Worm (Caenorhabditis elegans) whole organism, mixed stage, embryonic: ENCODE data around the gene rop-1.

ENCODE experiments used
- M03D4.4 ChIP-seq: sonication (generic microtip); optimal IDR thresholded peaks from 2 replicates; lab custom pipeline; 2017; ENCODE audit warnings: mild to moderate bottlenecking, missing genetic modification characterization, missing compliant biosample characterization
- blmp-1 ChIP-seq: fragments of 150-350 bp; optimal IDR thresholded peaks from 2 replicates; lab custom pipeline; 2014; ENCODE audit warnings: missing biosample characterization, missing genetic modification characterization
- ceh-39 ChIP-seq: fragments of 150-350 bp; optimal IDR thresholded peaks from 2 replicates; lab custom pipeline; 2014; ENCODE audit warnings: missing biosample characterization, missing genetic modification characterization
- ceh-43 ChIP-seq: fragments of 200-800 bp; sonication (Bioruptor generic); optimal IDR thresholded peaks from 2 replicates; lab custom pipeline; 2018; ENCODE audit warnings: mild to moderate bottlenecking, missing genetic modification characterization, moderate library complexity, missing compliant biosample characterization
- ceh-83 ChIP-seq: fragments of 200-800 bp; sonication (Bioruptor generic); optimal IDR thresholded peaks from 2 replicates; lab custom pipeline; 2018; ENCODE audit warnings: mild to moderate bottlenecking, missing genetic modification characterization, missing compliant biosample characterization
- ces-1 ChIP-seq: fragments of 150-350 bp; optimal IDR thresholded peaks from 2 replicates; lab custom pipeline; 2014; ENCODE audit warnings: missing biosample characterization, missing genetic modification reagents, missing genetic modification characterization
- cnd-1 ChIP-seq: fragments of 200-800 bp; sonication (Bioruptor generic); optimal IDR thresholded peaks from 2 replicates; lab custom pipeline; 2018; ENCODE audit warnings: mild to moderate bottlenecking, missing genetic modification characterization, missing compliant biosample characterization
- drap-1 ChIP-seq: fragments of 200-800 bp; sonication (Bioruptor generic); optimal IDR thresholded peaks from 3 replicates; lab custom pipeline; 2018; ENCODE audit warnings: mild to moderate bottlenecking, missing genetic modification characterization, missing compliant biosample characterization
- elt-1 ChIP-seq: sonication (generic microtip); optimal IDR thresholded peaks from 2 replicates; lab custom pipeline; 2017; ENCODE audit warnings: missing genetic modification characterization, mild to moderate bottlenecking, missing compliant biosample characterization, antibody characterized with exemption, moderate library complexity, borderline replicate concordance; ENCODE audit not compliant: insufficient read depth
- elt-3 ChIP-seq: fragments of 150-350 bp; optimal IDR thresholded peaks from 2 replicates; lab custom pipeline; 2014; ENCODE audit warnings: missing biosample characterization, missing genetic modification characterization
- flh-1 ChIP-seq: fragments of 200-800 bp; sonication (Bioruptor generic); optimal IDR thresholded peaks from 2 replicates; lab custom pipeline; 2018; ENCODE audit warnings: mild to moderate bottlenecking, missing genetic modification characterization, moderate library complexity, missing compliant biosample characterization
- hlh-1 ChIP-seq: fragments of 150-350 bp; optimal IDR thresholded peaks from 2 replicates; lab custom pipeline; 2014; ENCODE audit warnings: missing biosample characterization, missing genetic modification reagents, missing genetic modification characterization
- lin-13 ChIP-seq: fragments of 150-350 bp; optimal IDR thresholded peaks from 2 replicates; lab custom pipeline; 2014; ENCODE audit warnings: missing biosample characterization, missing genetic modification characterization
- lin-32 ChIP-seq: fragments of 200-800 bp; sonication (Bioruptor generic); optimal IDR thresholded peaks from 2 replicates; lab custom pipeline; 2018; ENCODE audit warnings: mild to moderate bottlenecking, missing genetic modification characterization, missing compliant biosample characterization
- lsy-2 ChIP-seq: fragments of 150-350 bp; optimal IDR thresholded peaks from 2 replicates; lab custom pipeline; 2014; ENCODE audit warnings: missing biosample characterization, missing genetic modification characterization
- mab-5 ChIP-seq: fragments of 150-350 bp; optimal IDR thresholded peaks from 2 replicates; lab custom pipeline; 2014; ENCODE audit warnings: missing biosample characterization, missing genetic modification characterization
- mep-1 ChIP-seq: fragments of 150-350 bp; optimal IDR thresholded peaks from 2 replicates; lab custom pipeline; 2017; ENCODE audit warnings: missing biosample characterization, missing genetic modification reagents, missing genetic modification characterization, inconsistent platforms
- mls-2 ChIP-seq: sonication (generic microtip); optimal IDR thresholded peaks from 2 replicates; lab custom pipeline; 2016; ENCODE audit warnings: mild to moderate bottlenecking, missing genetic modification characterization, moderate library complexity, missing compliant biosample characterization
- nhr-12 ChIP-seq: fragments of 150-350 bp; optimal IDR thresholded peaks from 2 replicates; lab custom pipeline; 2014; ENCODE audit warnings: missing biosample characterization, missing genetic modification characterization
- nhr-2 ChIP-seq: fragments of 150-350 bp; optimal IDR thresholded peaks from 2 replicates; lab custom pipeline; 2014; ENCODE audit warnings: missing biosample characterization, missing genetic modification characterization
- nhr-28 ChIP-seq: fragments of 150-350 bp; optimal IDR thresholded peaks from 2 replicates; lab custom pipeline; 2014; ENCODE audit warnings: missing biosample characterization, missing genetic modification characterization
- nhr-76 ChIP-seq: sonication (generic microtip); optimal IDR thresholded peaks from 2 replicates; lab custom pipeline; 2017; ENCODE audit warnings: missing biosample characterization, missing genetic modification characterization
- pha-4 ChIP-seq: fragments of 150-350 bp; optimal IDR thresholded peaks from 2 replicates; lab custom pipeline; 2018; ENCODE audit warnings: missing biosample characterization, missing genetic modification reagents, missing genetic modification characterization
- sem-2 ChIP-seq: fragments of 200-800 bp; sonication (Bioruptor generic); optimal IDR thresholded peaks from 2 replicates; lab custom pipeline; 2018; ENCODE audit warnings: mild to moderate bottlenecking, missing genetic modification characterization, missing compliant biosample characterization
- snpc-4 ChIP-seq: fragments of 150-350 bp; optimal IDR thresholded peaks from 2 replicates; lab custom pipeline; 2014; ENCODE audit warnings: missing biosample characterization, missing genetic modification characterization
- tbx-8 ChIP-seq: fragments of 200-800 bp; sonication (Bioruptor generic); optimal IDR thresholded peaks from 2 replicates; lab custom pipeline; 2018; ENCODE audit warnings: mild to moderate bottlenecking, missing genetic modification characterization, moderate library complexity, missing compliant biosample characterization
- unc-120 ChIP-seq: sonication (generic microtip); optimal IDR thresholded peaks from 2 replicates; lab custom pipeline; 2017; ENCODE audit warnings: missing genetic modification characterization, missing compliant biosample characterization; ENCODE audit not compliant: poor library complexity, severe bottlenecking
- unc-39 ChIP-seq: fragments of 150-350 bp; optimal IDR thresholded peaks from 2 replicates; lab custom pipeline; 2014; ENCODE audit warnings: missing biosample characterization, missing genetic modification characterization
- unc-62 ChIP-seq: fragments of 150-350 bp; optimal IDR thresholded peaks from 2 replicates; lab custom pipeline; 2014; ENCODE audit warnings: missing biosample characterization, missing genetic modification reagents, missing genetic modification characterization
- zip-8 ChIP-seq: fragments of 150-350 bp; optimal IDR thresholded peaks from 2 replicates; lab custom pipeline; 2014; ENCODE audit warnings: missing biosample characterization, missing genetic modification characterization
- ztf-11 ChIP-seq: fragments of 150-350 bp; optimal IDR thresholded peaks from 2 replicates; lab custom pipeline; 2014; ENCODE audit warnings: missing biosample characterization, missing genetic modification characterization

rop-1 gene

DNA sequence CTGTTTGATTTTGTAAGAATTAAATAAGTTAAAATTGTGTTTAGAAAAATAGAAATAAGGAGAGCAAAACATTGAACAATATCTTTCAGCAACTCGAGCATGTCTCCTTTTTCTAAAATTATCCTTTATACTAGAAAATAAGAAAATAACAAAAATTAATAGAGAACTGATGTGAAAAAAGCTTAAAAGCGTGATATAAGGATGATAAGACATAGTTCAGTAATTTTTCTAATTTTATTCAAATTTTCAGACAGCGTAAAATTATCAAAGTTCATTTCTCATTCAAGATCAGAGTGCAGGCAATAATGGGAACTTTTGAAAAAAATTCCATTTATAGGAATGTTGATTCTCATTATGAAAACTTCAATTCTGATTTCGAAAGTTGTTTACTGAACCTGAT is 21.5 kb downstream of the rop-1 start, which contains the start of gene str-182:
Gene str-182 (minus strand): TSS at position 101 of the 400 bp plus-strand sequence.
- TF ChIP-seq lin-32 (GFP tag; lab: Kevin White, UChicago) (no peak), ces-1 (GFP tag; lab: Kevin White, UChicago) (no peak), elt-3 (tag; lab: Kevin White, UChicago) (no peak), nhr-12 (no peak), M03D4.4 (no peak), snpc-4 (tag; lab: Kevin White, UChicago) (no peak), ceh-83 (GFP tag; lab: Kevin White, UChicago) (no peak), nhr-28 (tag; lab: Kevin White, UChicago) (no peak), ceh-43 (GFP tag; lab: Kevin White, UChicago) (no peak), nhr-76 (tag; lab: Kevin White, UChicago) (no peak), blmp-1 (no peak)

ce11 chrV:10230932-10231331 is 23.9 kb downstream of the rop-1 start, which contains the start of gene fipr-6:
Gene fipr-6, plus strand, starts transcription at chrV:10231232.
- no peak for TF ChIP-seq tbx-8 (GFP tag; lab: Kevin White, UChicago)
- no peak for TF ChIP-seq mls-2 (tag; lab: Kevin White, UChicago)
- no peak for TF ChIP-seq ceh-83 (GFP tag; lab: Kevin White, UChicago)
- TF ChIP-seq sem-2 = no peak
- no peak for TF ChIP-seq ceh-39 (tag; lab: Kevin White, UChicago)
- TF ChIP-seq lin-32 (GFP tag; lab: Kevin White, UChicago) = no peak

DNA sequence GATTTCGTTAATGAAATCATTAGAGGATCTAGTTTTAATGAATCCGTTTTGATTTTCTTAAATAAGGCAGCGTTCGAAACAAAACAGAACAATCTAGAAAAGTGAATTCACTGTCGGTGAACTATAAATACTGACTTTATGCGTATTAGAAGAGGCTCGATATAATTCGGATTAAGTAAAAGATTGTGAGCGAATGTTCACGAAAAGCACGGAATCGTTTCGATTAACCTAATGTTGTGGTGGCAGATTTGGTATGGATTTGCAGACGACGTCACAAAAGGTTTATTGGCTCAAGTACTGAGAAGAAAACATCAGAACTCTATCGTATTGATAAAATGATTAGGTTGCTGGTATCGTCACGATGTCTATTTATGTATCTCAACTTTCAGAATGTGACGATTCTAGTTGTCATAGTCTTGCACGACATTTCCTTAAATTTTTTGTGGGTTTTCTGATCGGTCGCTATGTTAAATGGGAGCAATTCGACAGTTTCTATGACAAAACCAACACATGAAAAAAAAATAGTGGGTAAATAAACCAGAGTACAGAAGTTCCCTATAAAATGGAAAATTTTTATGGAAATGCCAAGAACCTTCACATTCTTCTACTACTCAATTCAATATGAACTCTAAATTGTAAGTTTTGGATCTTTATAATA is 25.5 kb downstream of the rop-1 start, which contains the start of the genes pyt-1 and fipr-7:
Gene pyt-1 (minus strand): TSS at position 101 of the 658 bp plus-strand sequence.
Gene fipr-7 (plus strand): TSS at position 608 of the 658 bp plus-strand sequence.
- TF ChIP-seq lin-32 (GFP tag; lab: Kevin White, UChicago) (no peak), nhr-12 (no peak), ztf-11 (no peak), mls-2 (tag; lab: Kevin White, UChicago) (no peak), elt-1 (tag; lab: Kevin White, UChicago) (no peak), mab-5 (tag; lab: Kevin White, UChicago) (no peak), zip-8 (tag; lab: Kevin White, UChicago) (no peak), drap-1 (GFP tag; lab: Kevin White, UChicago) (no peak), unc-62 (GFP tag; lab: Kevin White, UChicago) (no peak), sem-2 (no peak), lsy-2 (no peak), nhr-2 (tag; lab: Kevin White, UChicago) (no peak), elt-3 (tag; lab: Kevin White, UChicago) (no peak), mep-1 (tag; lab: Kevin White, UChicago) (no peak), nhr-76 (tag; lab: Kevin White, UChicago) (no peak)

- TF ChIP-seq pha-4 (tag; lab: Kevin White, UChicago) (no peak), lin-13 (no peak), unc-120 (no peak), hlh-1 (tag; lab: Kevin White, UChicago) (no peak), lsy-2 (no peak), mls-2 (tag; lab: Kevin White, UChicago) (no peak), unc-62 (GFP tag; lab: Kevin White, UChicago) (no peak), cnd-1 (no peak), ceh-43 (GFP tag; lab: Kevin White, UChicago) (no peak), zip-8 (tag; lab: Kevin White, UChicago) (no peak), nhr-2 (tag; lab: Kevin White, UChicago) (no peak), nhr-12 (no peak), nhr-28 (tag; lab: Kevin White, UChicago) (no peak), unc-39 (tag; lab: Kevin White, UChicago) (no peak)
- TF ChIP-seq, all 35 proteins: peak for 0
These were observed 26.5 kb downstream of the rop-1 start, which contains the start of gene fipr-4 for ce11 chrV:10228360-10228759. Gene fipr-4, minus strand, starts transcription at chrV:10228460.

ce11 chrV:10227333-10227732 is 27.5 kb downstream of the rop-1 start, which contains the start of gene ttr-19:
Gene ttr-19, minus strand, starts transcription at chrV:10227433.
- TF ChIP-seq lin-13 = no peak
- no peak for TF ChIP-seq flh-1 (GFP tag; lab: Kevin White, UChicago)
- TF ChIP-seq lin-32 (GFP tag; lab: Kevin White, UChicago) = no peak
